Worm (Caenorhabditis elegans) whole organism, midembryonic: ENCODE measurements around the gene col-20.

Experiments
- cog-1 ChIP-seq: sonication (generic microtip); optimal IDR thresholded peaks from 2 replicates; lab custom pipeline; 2016; ENCODE audit warnings: missing genetic modification characterization, missing compliant biosample characterization
- flt-1 ChIP-seq: fragments of 200-800 bp; sonication (Bioruptor generic); IDR thresholded peaks from 2 replicates; pipeline ENCODE4 v1.3.6; 2022; ENCODE audit warnings: missing genetic modification characterization, missing compliant biosample characterization
- med-1 ChIP-seq: sonication (generic microtip); optimal IDR thresholded peaks from 2 replicates; lab custom pipeline; 2017; ENCODE audit warnings: missing genetic modification characterization, mild to moderate bottlenecking, missing compliant biosample characterization, antibody characterized with exemption, missing genetic modification reagents; ENCODE audit not compliant: insufficient read depth
- ref-1 ChIP-seq: fragments of 200-800 bp; sonication (Bioruptor generic); conservative IDR thresholded peaks from 2 replicates; pipeline ENCODE4 v1.3.6; 2022; ENCODE audit warnings: missing genetic modification reagents, missing genetic modification characterization, missing compliant biosample characterization
- tab-1 ChIP-seq: fragments of 200-800 bp; sonication (Bioruptor generic); IDR thresholded peaks from 2 replicates; pipeline ENCODE4 v1.3.6; 2022; ENCODE audit warnings: missing genetic modification characterization, missing compliant biosample characterization
- ztf-23 ChIP-seq: fragments of 200-800 bp; sonication (Bioruptor generic); IDR thresholded peaks from 2 replicates; pipeline ENCODE4 v1.3.6; 2022; ENCODE audit warnings: missing genetic modification reagents, missing genetic modification characterization, missing compliant biosample characterization

DNA sequence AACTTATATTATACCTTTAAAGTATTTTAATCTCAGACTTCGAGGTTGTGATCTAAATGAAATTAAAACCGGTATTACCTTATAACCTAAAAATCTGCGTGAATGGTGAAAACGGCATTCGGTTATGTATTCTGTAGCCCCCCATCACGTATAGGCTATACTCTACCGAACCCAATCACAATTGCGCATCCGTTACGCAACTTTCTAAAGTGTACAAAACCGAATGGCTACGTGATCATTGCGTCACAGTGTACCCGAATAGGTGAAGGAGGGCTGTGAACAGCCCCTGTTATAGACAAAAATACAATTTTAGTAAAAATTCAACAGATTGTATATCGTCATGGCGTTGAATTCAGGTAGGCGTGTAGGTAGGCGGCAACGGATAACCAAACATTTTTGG is 48.0 kb downstream of the col-20 start:
- TF ChIP-seq cog-1 (no peak), tab-1 (GFP tag; lab: Robert Waterston, UW) (no peak), ref-1 (GFP tag; lab: Robert Waterston, UW) (no peak), ztf-23 (GFP tag; lab: Robert Waterston, UW) (no peak), flt-1 (no peak), med-1 (GFP tag; lab: Kevin White, UChicago) (no peak)
